Worm (Caenorhabditis elegans) whole organism, L4 larva: Measurements from ENCODE around the gene ZK1055.6.
A peak's percentile ranks its signal among the peaks of the same experiment; 100 is the strongest.

Experiments used
- R02D3.7 ChIP-seq: fragments of 150-350 bp; sonication (generic microtip); optimal IDR thresholded peaks from 3 replicates; lab custom pipeline; 2014; ENCODE audit warnings: missing biosample characterization, missing genetic modification characterization
- T20F7.1 ChIP-seq: fragments of 200-800 bp; sonication (Bioruptor generic); optimal IDR thresholded peaks from 2 replicates; lab custom pipeline; 2018; ENCODE audit warnings: mild to moderate bottlenecking, missing genetic modification characterization, missing compliant biosample characterization
- Y5F2A.4 ChIP-seq: fragments of 200-800 bp; sonication (Bioruptor generic); optimal IDR thresholded peaks from 2 replicates; lab custom pipeline; 2018; ENCODE audit warnings: mild to moderate bottlenecking, missing genetic modification characterization, missing compliant biosample characterization
- Y75B8A.6 ChIP-seq: fragments of 200-800 bp; sonication (Bioruptor generic); IDR thresholded peaks from 2 replicates; pipeline ENCODE4 v1.3.6; 2022; ENCODE audit warnings: missing genetic modification reagents, missing genetic modification characterization, missing compliant biosample characterization
- aha-1 ChIP-seq: fragments of 150-350 bp; peaks from one replicate; lab custom pipeline; 2014; ENCODE audit warnings: missing biosample characterization, missing genetic modification characterization
- arid-1 ChIP-seq: fragments of 200-800 bp; sonication (Bioruptor generic); conservative IDR thresholded peaks from 2 replicates; pipeline ENCODE4 v1.3.6; 2022; ENCODE audit warnings: missing genetic modification reagents, missing genetic modification characterization, missing compliant biosample characterization
- attf-4 ChIP-seq: sonication (generic microtip); optimal IDR thresholded peaks from 3 replicates; lab custom pipeline; 2017; ENCODE audit warnings: missing biosample characterization, missing genetic modification characterization
- ceh-44 ChIP-seq: fragments of 200-800 bp; sonication (Bioruptor generic); IDR thresholded peaks from 2 replicates; pipeline ENCODE4 v1.3.6; 2022; ENCODE audit warnings: missing genetic modification reagents, missing genetic modification characterization, missing compliant biosample characterization
- cey-2 ChIP-seq: sonication (generic microtip); optimal IDR thresholded peaks from 3 replicates; lab custom pipeline; 2017; ENCODE audit warnings: missing genetic modification characterization, mild to moderate bottlenecking, missing compliant biosample characterization, antibody characterized with exemption, borderline replicate concordance; ENCODE audit not compliant: insufficient read depth
- daf-12 ChIP-seq: fragments of 150-350 bp; optimal IDR thresholded peaks from 2 replicates; lab custom pipeline; 2014; ENCODE audit warnings: missing biosample characterization, missing genetic modification reagents, missing genetic modification characterization
- daf-16 ChIP-seq, 3 experiments: sonication (generic microtip); optimal IDR thresholded peaks; 2 replicates each; lab custom pipeline; 2016 to 2017; ENCODE audit warnings: missing genetic modification characterization in 3 of 3, missing genetic modification reagents in 3 of 3, mild to moderate bottlenecking in 2 of 3, missing compliant biosample characterization in 2 of 3, missing biosample characterization in 1 of 3, moderate library complexity in 1 of 3
- dmd-6 ChIP-seq: fragments of 200-800 bp; sonication (Bioruptor generic); IDR thresholded peaks from 2 replicates; pipeline ENCODE4 v1.3.6; 2022; ENCODE audit warnings: missing genetic modification reagents, missing genetic modification characterization, missing compliant biosample characterization
- egl-43 ChIP-seq: fragments of 200-800 bp; sonication (Bioruptor generic); IDR thresholded peaks from 2 replicates; pipeline ENCODE4 v1.3.6; 2022; ENCODE audit warnings: missing genetic modification reagents, missing genetic modification characterization, missing compliant biosample characterization
- hlh-30 ChIP-seq: sonication (generic microtip); optimal IDR thresholded peaks from 2 replicates; lab custom pipeline; 2017; ENCODE audit warnings: antibody characterized with exemption, mild to moderate bottlenecking, missing genetic modification characterization, missing compliant biosample characterization; ENCODE audit not compliant: insufficient read depth
- hmg-1.1 ChIP-seq: fragments of 200-800 bp; sonication (Bioruptor generic); IDR thresholded peaks from 2 replicates; pipeline ENCODE4 v1.3.6; 2022; ENCODE audit warnings: missing genetic modification reagents, missing genetic modification characterization, missing compliant biosample characterization
- jun-1 ChIP-seq: fragments of 150-350 bp; optimal IDR thresholded peaks from 2 replicates; lab custom pipeline; 2014; ENCODE audit warnings: missing biosample characterization, missing genetic modification reagents, missing genetic modification characterization
- lim-7 ChIP-seq: fragments of 200-800 bp; sonication (Bioruptor generic); IDR thresholded peaks from 2 replicates; pipeline ENCODE4 v1.3.6; 2022; ENCODE audit warnings: missing genetic modification characterization, missing compliant biosample characterization
- lin-13 ChIP-seq: fragments of 150-350 bp; optimal IDR thresholded peaks from 2 replicates; lab custom pipeline; 2014; ENCODE audit warnings: missing biosample characterization, missing genetic modification reagents, missing genetic modification characterization
- lin-15B ChIP-seq: fragments of 150-350 bp; sonication (generic microtip); optimal IDR thresholded peaks from 3 replicates; lab custom pipeline; 2014; ENCODE audit warnings: missing biosample characterization, missing genetic modification characterization
- madf-5 ChIP-seq, 2 experiments: fragments of 200-800 bp; sonication (Bioruptor generic); IDR thresholded peaks; 2 replicates each; pipeline ENCODE4 v1.3.6; 2022; ENCODE audit warnings: missing compliant biosample characterization in 2 of 2, missing genetic modification characterization in 2 of 2
- mep-1 ChIP-seq: fragments of 150-350 bp; sonication (generic microtip); optimal IDR thresholded peaks from 3 replicates; lab custom pipeline; 2014; ENCODE audit warnings: missing biosample characterization, missing genetic modification characterization
- mxl-2 ChIP-seq: fragments of 200-800 bp; sonication (Bioruptor generic); conservative IDR thresholded peaks from 2 replicates; pipeline ENCODE4 v1.3.6; 2022; ENCODE audit warnings: missing genetic modification reagents, missing genetic modification characterization, missing compliant biosample characterization
- mxl-3 ChIP-seq: fragments of 200-800 bp; sonication (Bioruptor generic); optimal IDR thresholded peaks from 2 replicates; lab custom pipeline; 2018; ENCODE audit warnings: mild to moderate bottlenecking, missing genetic modification characterization, missing compliant biosample characterization
- nhr-10 ChIP-seq: fragments of 150-350 bp; optimal IDR thresholded peaks from 2 replicates; lab custom pipeline; 2014; ENCODE audit warnings: missing biosample characterization, missing genetic modification characterization
- nhr-28 ChIP-seq: fragments of 150-350 bp; optimal IDR thresholded peaks from 2 replicates; lab custom pipeline; 2014; ENCODE audit warnings: missing biosample characterization, missing genetic modification characterization
- nhr-76 ChIP-seq: fragments of 150-350 bp; optimal IDR thresholded peaks from 2 replicates; lab custom pipeline; 2014; ENCODE audit warnings: missing biosample characterization, missing genetic modification characterization
- php-3 ChIP-seq: fragments of 200-800 bp; sonication (Bioruptor generic); IDR thresholded peaks from 2 replicates; pipeline ENCODE4 v1.3.6; 2022; ENCODE audit warnings: missing genetic modification reagents, missing genetic modification characterization, missing compliant biosample characterization
- sdz-12 ChIP-seq: fragments of 200-800 bp; sonication (Bioruptor generic); optimal IDR thresholded peaks from 2 replicates; lab custom pipeline; 2018; ENCODE audit warnings: mild to moderate bottlenecking, missing genetic modification characterization, missing compliant biosample characterization
- snpc-1.2 ChIP-seq: fragments of 200-800 bp; sonication (Bioruptor generic); IDR thresholded peaks from 2 replicates; pipeline ENCODE4 v1.3.6; 2022; ENCODE audit warnings: missing genetic modification reagents, missing genetic modification characterization, missing compliant biosample characterization
- spr-1 ChIP-seq: sonication (generic microtip); optimal IDR thresholded peaks from 2 replicates; lab custom pipeline; 2016; ENCODE audit warnings: mild to moderate bottlenecking, missing genetic modification characterization, missing compliant biosample characterization
- tra-1 ChIP-seq: fragments of 200-800 bp; sonication (Bioruptor generic); IDR thresholded peaks from 2 replicates; pipeline ENCODE4 v1.3.6; 2022; ENCODE audit warnings: missing genetic modification reagents, missing genetic modification characterization, missing compliant biosample characterization
- unc-130 ChIP-seq: sonication (generic microtip); optimal IDR thresholded peaks from 2 replicates; lab custom pipeline; 2016; ENCODE audit warnings: missing genetic modification reagents, missing genetic modification characterization, missing compliant biosample characterization
- unc-62 ChIP-seq, 3 experiments: fragments of 150-350 bp in 1 of 3; sonication (generic microtip); optimal IDR thresholded peaks in 2 of 3; peaks in 1 of 3; 1 replicate in 1 of 3; 2 replicates in 2 of 3; lab custom pipeline; 2014 to 2017; ENCODE audit warnings: missing biosample characterization in 3 of 3, missing genetic modification characterization in 3 of 3, missing genetic modification reagents in 3 of 3, missing genotype in 1 of 3
- ztf-7 ChIP-seq: fragments of 150-350 bp; optimal IDR thresholded peaks from 2 replicates; lab custom pipeline; 2014; ENCODE audit warnings: missing biosample characterization, missing genetic modification characterization

ZK1055.6 gene

DNA sequence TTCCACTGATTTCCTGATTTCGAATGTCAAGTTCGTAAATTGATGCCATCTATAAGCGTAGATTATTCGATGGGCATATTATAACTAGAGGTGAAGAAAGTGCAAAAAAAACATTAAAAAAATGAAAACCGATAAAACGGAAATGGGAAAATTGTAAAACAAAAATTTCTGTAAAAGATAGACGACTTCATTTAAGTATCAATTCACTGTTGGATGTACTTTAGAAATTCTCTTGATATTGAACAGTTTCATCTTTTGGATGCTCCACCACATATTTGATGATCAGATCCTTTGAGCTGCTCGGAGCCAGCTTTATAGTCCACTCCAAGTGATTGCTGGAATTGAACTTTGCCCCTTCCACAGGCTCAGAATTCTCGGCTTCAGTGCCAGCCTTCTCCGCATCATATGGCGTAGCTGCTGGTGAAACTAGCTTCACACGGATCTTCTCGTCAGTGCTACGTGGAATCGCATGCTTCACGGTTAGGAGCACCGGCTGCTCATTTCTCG, at the start of gene ZK1055.6:
ZK1055.6 (minus strand) TSS at position 51 of the 507 bp plus-strand sequence.
- TF ChIP-seq nhr-76 (tag; lab: Kevin White, UChicago) (no peak), mep-1 (tag; lab: Kevin White, UChicago) (no peak), snpc-1.2 (GFP tag; lab: Robert Waterston, UW) (no peak), R02D3.7 (tag; lab: Kevin White, UChicago) (no peak), daf-16 (GFP tag; optimal IDR thresholded peaks at IDR 0.05; lab: Kevin White, UChicago) (no peak), daf-16 (tag; optimal IDR thresholded peaks at IDR 0.05; lab: Kevin White, UChicago) (no peak), lin-13 (GFP tag; lab: Kevin White, UChicago) (no peak), madf-5 (GFP tag; IDR thresholded peaks at IDR 0.05; lab: Robert Waterston, UW) (no peak), Y5F2A.4 (GFP tag; lab: Kevin White, UChicago) (no peak), arid-1 (no peak), Y75B8A.6 (no peak), mxl-3 (no peak), aha-1 (tag; lab: Kevin White, UChicago) (peak; percentile 18), dmd-6 (GFP tag; lab: Robert Waterston, UW) (no peak), spr-1 (tag; lab: Kevin White, UChicago) (no peak), unc-62 (GFP tag; optimal IDR thresholded peaks at IDR 0.05 in 1 of 2; lab: Kevin White, UChicago) (peak in 1 of 2 experiments; percentile 93), unc-62 (tag; optimal IDR thresholded peaks at IDR 0.05; lab: Kevin White, UChicago) (no peak), sdz-12 (GFP tag; lab: Kevin White, UChicago) (no peak)

- TF ChIP-seq T20F7.1 (GFP tag; lab: Kevin White, UChicago), result peak; percentile 21
- peak; percentile 56 for TF ChIP-seq cey-2
- peak; percentile 25; the same call in 1 of the 2 replicates for TF ChIP-seq dmd-6 (GFP tag; lab: Robert Waterston, UW)
- TF ChIP-seq nhr-28 (tag; lab: Kevin White, UChicago), result peak; percentile 22
- no peak for TF ChIP-seq attf-4 (tag; lab: Kevin White, UChicago)
- no peak for TF ChIP-seq unc-130 (GFP tag; lab: Kevin White, UChicago)
- TF ChIP-seq jun-1 (tag; lab: Kevin White, UChicago), result no peak
- peak; percentile 40 for TF ChIP-seq hlh-30
- TF ChIP-seq aha-1 (tag; lab: Kevin White, UChicago), result peak; percentile 80
- TF ChIP-seq, all 104 proteins: peak for 6
Observed at ce11 chrV:6652051-6652450, 49.6 kb upstream of the ZK1055.6 start, which contains the start of gene T10H9.8. T10H9.8 (plus strand) TSS chrV:6652351.

- no peak for TF ChIP-seq daf-16 (GFP tag; optimal IDR thresholded peaks at IDR 0.05; lab: Kevin White, UChicago)
- no peak for TF ChIP-seq daf-16 (tag; optimal IDR thresholded peaks at IDR 0.05; lab: Kevin White, UChicago)
- TF ChIP-seq unc-62 (GFP tag; optimal IDR thresholded peaks at IDR 0.05 in 1 of 2; lab: Kevin White, UChicago), result peak in 1 of 2 experiments; percentile 93
- no peak for TF ChIP-seq unc-62 (tag; optimal IDR thresholded peaks at IDR 0.05; lab: Kevin White, UChicago)
- TF ChIP-seq arid-1, result no peak
- TF ChIP-seq nhr-10, result no peak
- no peak for TF ChIP-seq hmg-1.1 (GFP tag; lab: Robert Waterston, UW)
- no peak for TF ChIP-seq lin-15B (tag; lab: Kevin White, UChicago)
Observed at ce11 chrV:6650508-6650907, 48.1 kb upstream of the ZK1055.6 start.

- no peak for TF ChIP-seq lim-7 (GFP tag; lab: Robert Waterston, UW)
- TF ChIP-seq mxl-2 (GFP tag; lab: Robert Waterston, UW), result no peak
- TF ChIP-seq unc-62 (GFP tag; optimal IDR thresholded peaks at IDR 0.05 in 1 of 2; lab: Kevin White, UChicago), result peak in 1 of 2 experiments; percentile 49
- TF ChIP-seq unc-62 (tag; optimal IDR thresholded peaks at IDR 0.05; lab: Kevin White, UChicago), result no peak
- no peak for TF ChIP-seq tra-1 (GFP tag; lab: Robert Waterston, UW)
- TF ChIP-seq php-3, result no peak
Observed at ce11 chrV:6649317-6649716, 46.9 kb upstream of the ZK1055.6 start, which contains the start of gene T10H9.1. T10H9.1 (plus strand) TSS chrV:6649617.

DNA sequence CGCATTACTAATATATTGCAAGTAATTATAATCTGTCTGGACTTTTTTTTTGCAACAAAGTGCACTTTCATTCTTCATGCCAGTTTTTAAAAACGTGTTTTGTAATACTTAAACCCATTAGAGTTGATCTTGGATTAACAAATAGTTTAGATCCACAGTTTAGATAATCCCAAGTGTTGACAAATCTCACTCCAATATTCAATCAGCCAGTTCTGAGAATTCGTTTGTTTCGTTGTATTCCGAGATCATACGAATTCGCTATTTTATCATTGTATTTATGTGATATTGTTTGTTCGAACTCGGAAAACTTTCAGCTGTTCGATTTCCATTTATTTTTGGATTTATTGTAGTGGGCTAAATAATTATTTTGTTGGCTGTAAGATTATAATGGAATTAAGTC, 43.4 kb upstream of the ZK1055.6 start:
- TF ChIP-seq egl-43 (GFP tag; lab: Robert Waterston, UW), result no peak
- no peak for TF ChIP-seq daf-12 (tag; lab: Kevin White, UChicago)
- TF ChIP-seq ceh-44, result no peak
- TF ChIP-seq ztf-7 (tag; lab: Kevin White, UChicago), result no peak
- TF ChIP-seq, all 104 proteins: peak for 0
